Fruit fly (Drosophila melanogaster) whole organism: ENCODE measurements around the gene Frl.

Source experiments
- CG8478 ChIP-seq: fragments of >200 bp; optimal IDR thresholded peaks from 2 replicates; lab custom pipeline; 2018; ENCODE audit warnings: inconsistent platforms
- Dll ChIP-seq: fragments of >200 bp; optimal IDR thresholded peaks from 2 replicates; lab custom pipeline; 2017
- EcR ChIP-seq, 2 experiments: fragments of >200 bp; optimal IDR thresholded peaks; 2 replicates each; lab custom pipeline; 2017; ENCODE audit warnings: missing biosample characterization in 2 of 2, missing genetic modification characterization in 2 of 2, missing genetic modification reagents in 2 of 2
- pan ChIP-seq: fragments of >200 bp; optimal IDR thresholded peaks from 2 replicates; lab custom pipeline; 2017
- psq ChIP-seq: fragments of >200 bp; optimal IDR thresholded peaks from 2 replicates; lab custom pipeline; 2017
- usp ChIP-seq: fragments of >200 bp; optimal IDR thresholded peaks from 2 replicates; lab custom pipeline; 2017; ENCODE audit warnings: missing biosample characterization, missing genetic modification characterization, mixed read lengths

Frl gene

DNA sequence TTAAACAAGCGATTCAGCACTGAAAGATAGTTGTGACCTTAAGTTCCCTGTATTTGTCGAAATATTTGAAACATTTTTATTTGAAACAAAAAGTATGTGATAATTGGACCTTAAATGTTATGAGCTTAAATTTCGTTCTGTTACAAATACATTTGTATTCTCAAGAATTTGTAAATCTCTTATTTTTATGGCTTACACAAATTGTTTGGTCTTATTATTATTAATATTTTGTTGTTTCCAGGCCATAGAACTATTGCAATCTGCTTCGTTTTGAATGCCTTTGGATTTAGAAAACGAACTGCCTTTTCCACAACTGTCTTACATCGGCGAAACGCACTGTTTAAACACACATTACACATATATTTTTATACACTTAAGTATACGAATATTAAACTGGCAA, 18.5 kb upstream of the Frl start, which contains the start of gene CG6661:
CG6661 (plus strand) TSS at position 301 of the 400 bp plus-strand sequence.
- no peak for TF ChIP-seq usp (GFP tag; lab: Kevin White, UChicago)
- no peak for TF ChIP-seq CG8478

DNA sequence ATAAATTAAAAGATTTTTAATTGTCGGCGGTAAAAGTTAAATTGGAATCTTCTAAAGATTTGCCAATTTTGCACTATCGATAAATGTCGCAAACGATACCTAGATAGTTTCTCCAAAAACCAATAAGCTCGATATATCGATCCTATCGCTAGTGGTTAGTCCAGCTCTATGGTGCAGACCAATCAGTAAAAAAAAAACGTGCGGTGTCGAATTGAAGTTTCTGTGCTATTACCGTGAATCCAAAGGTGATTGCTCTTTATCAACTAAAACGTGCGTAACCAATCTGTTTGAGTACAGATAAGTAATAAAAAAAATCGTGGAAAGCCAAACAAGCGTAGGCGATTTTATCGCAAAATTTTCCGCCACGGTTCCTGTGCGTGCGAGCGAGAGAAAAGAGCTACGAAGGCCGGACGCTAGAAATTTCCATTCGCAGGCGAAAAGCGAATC, 16.1 kb upstream of the Frl start, which contains the start of gene Hsp110:
Hsp110 (plus strand) TSS at position 153 of the 447 bp plus-strand sequence.
- no peak for TF ChIP-seq Dll (lab: Kevin White, UChicago)
- TF ChIP-seq usp (GFP tag; lab: Kevin White, UChicago), result no peak
- no peak for TF ChIP-seq EcR (GFP tag; optimal IDR thresholded peaks at IDR 0.05; lab: Kevin White, UChicago)
- no peak for TF ChIP-seq CG8478
- no peak for TF ChIP-seq pan (lab: Kevin White, UChicago)
- no peak for TF ChIP-seq psq (lab: Kevin White, UChicago)

DNA sequence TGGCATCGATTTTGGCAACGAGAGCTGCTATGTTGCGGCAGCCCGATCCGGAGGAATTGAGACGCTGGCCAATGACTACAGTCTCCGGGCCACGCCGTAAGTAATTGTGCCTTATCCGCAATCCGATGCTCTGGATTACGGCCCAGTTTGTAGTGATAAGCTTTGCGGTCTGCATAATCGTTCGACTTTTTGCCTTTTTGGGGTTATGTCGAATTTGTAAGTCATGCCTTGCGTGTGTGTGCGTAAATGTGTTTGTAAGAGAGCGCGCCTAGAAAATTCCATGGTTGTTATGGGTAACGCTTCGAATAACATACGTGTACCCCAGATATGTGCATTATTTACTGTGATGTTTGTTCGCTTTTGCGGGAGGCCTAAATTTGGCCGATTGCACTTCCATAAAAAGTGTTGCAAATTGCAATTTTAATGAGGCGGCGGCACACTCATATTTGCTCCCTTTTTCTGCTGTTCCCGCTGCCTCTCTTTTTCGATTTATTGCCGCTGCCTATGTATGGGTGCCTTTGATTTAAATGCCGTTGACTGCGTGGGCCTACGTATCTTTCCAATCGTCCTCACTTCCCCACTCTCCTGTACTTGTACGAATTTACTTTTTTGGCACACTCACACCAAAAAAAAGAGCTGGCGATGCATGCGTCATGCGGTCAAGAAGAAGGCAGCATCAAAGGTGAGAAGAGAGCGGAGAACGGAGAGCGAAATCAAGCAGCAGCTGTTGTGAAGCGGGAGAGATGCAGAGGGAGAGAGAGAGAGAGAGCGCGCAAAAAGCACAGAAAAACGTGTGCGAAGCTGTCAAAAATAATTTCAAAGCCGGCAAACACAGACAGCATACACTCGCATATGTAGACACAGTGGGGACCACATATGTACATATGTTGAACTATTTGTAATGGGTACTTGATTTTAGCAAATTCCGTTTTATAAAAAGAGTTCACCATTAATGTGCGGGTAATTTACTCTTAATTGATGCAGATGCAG, 15.1 kb upstream of the Frl start:
- peak; percentile 71 for TF ChIP-seq Dll (lab: Kevin White, UChicago)
- no peak for TF ChIP-seq pan (lab: Kevin White, UChicago)
- TF ChIP-seq EcR (GFP tag; optimal IDR thresholded peaks at IDR 0.05; lab: Kevin White, UChicago), result no peak

DNA sequence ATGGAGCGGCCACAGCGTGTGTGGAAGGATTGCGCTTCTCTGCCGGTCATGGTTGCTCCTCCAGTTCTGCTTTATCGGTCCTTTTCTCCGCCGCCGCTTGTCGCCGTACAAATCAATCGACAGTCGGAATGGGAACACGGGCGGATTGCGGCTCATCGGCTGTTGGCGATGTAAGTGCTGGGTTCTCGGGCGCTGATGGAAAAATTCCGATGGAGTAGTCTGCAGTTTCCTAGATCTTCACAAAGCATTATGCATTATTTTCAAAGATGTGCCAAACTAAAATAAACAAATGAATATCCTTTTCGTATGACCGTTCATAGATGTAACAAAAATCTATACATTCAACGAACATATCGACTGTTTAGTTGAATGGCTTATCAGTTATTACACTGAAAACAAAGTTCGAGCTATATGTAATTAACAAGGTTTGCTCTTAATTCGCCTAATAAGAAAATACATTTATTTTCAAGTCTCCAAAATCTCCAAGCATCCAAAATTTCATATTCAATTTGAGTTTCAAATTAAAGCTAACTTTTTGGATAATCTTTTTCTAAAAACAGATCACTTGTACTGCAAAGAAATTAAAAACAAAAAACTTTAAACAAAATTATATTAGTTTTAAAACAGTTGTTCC, 3.3 kb upstream of the Frl start, which contains the start of gene Neurl4:
Neurl4 (minus strand) TSS at position 273 of the 634 bp plus-strand sequence.
- no peak for TF ChIP-seq usp (GFP tag; lab: Kevin White, UChicago)
- no peak for TF ChIP-seq EcR (GFP tag; optimal IDR thresholded peaks at IDR 0.05; lab: Kevin White, UChicago)
- no peak for TF ChIP-seq psq (lab: Kevin White, UChicago)

DNA sequence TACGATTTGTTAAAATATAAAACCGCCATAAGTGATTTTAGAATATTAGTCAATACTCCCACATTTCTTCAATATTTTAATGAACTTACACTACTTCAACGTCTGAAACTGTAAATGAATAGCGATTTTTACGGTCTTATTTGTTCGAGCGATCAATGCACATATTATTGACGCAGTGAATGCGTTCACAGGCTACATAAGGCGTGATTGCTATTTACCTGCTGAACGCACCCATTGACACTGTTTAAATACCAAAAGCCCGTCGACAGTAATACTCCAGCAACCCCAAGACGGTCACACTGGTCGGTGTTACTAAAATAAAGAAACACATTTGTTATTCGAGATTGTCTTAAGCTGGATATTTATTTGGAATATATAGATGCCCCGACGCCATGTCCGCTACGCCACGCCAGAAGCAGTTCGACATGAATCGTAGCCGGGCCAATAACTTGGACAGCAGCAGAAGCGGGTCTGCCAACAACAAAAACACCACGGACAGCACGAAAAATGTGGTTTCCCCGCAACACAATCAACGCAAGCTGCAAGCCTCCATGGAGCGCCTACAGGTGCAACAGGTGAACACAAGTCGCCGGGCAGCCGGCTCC, 2.0 kb upstream of the Frl start, which contains the start of gene CG6833:
CG6833 (plus strand) TSS at position 263 of the 605 bp plus-strand sequence.
- TF ChIP-seq pan (lab: Kevin White, UChicago) (no peak), CG8478 (no peak), EcR (GFP tag; optimal IDR thresholded peaks at IDR 0.05; lab: Kevin White, UChicago) (no peak), psq (lab: Kevin White, UChicago) (no peak), Dll (lab: Kevin White, UChicago) (no peak), usp (GFP tag; lab: Kevin White, UChicago) (no peak)

DNA sequence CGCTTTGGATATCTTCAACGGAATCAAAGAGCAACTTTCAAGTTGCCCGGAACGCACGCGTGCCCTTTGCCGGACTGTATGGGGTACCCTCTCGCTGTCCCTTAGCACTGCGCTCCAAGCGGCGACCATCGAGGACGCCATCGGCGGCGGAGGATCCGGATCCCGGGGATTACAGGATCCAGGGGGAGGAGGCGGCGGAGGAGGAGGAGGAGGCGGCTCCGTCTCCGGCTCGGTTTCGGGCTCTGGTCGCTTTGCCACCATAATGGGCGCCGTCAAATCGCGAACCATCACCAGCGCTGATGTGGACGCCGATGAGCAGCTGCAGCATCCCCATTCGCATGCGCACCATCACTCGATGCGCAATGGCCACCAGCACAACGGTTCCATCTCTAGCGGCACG, 791 bp downstream of the Frl start:
- no peak for TF ChIP-seq pan (lab: Kevin White, UChicago)
- no peak for TF ChIP-seq EcR (GFP tag; optimal IDR thresholded peaks at IDR 0.05; lab: Kevin White, UChicago)
- no peak for TF ChIP-seq psq (lab: Kevin White, UChicago)
- no peak for TF ChIP-seq usp (GFP tag; lab: Kevin White, UChicago)
- TF ChIP-seq Dll (lab: Kevin White, UChicago), result no peak
- TF ChIP-seq CG8478, result no peak

DNA sequence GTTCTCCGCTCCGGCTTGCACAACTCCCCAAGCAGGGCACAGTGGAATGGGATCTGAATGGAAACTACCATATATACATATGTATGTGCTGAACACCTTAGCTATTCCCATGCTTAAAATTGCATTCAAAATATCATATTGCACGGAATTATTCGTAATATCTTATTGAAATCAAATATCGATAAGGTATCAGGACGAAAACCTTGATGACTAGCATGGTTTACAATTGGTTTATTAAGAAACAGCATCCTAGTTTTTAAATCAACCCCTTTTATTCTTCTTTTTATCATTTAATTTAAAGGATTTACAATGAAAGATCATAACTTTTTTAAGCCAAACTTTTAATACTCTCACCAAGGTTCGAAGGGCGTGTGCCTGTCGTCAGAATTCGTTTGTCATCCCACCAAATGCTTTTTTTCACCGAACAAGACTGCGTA, 2.3 kb downstream of the Frl start:
- TF ChIP-seq usp (GFP tag; lab: Kevin White, UChicago) (no peak), EcR (GFP tag; optimal IDR thresholded peaks at IDR 0.05; lab: Kevin White, UChicago) (no peak), CG8478 (no peak), psq (lab: Kevin White, UChicago) (no peak), Dll (lab: Kevin White, UChicago) (no peak), pan (lab: Kevin White, UChicago) (no peak)

DNA sequence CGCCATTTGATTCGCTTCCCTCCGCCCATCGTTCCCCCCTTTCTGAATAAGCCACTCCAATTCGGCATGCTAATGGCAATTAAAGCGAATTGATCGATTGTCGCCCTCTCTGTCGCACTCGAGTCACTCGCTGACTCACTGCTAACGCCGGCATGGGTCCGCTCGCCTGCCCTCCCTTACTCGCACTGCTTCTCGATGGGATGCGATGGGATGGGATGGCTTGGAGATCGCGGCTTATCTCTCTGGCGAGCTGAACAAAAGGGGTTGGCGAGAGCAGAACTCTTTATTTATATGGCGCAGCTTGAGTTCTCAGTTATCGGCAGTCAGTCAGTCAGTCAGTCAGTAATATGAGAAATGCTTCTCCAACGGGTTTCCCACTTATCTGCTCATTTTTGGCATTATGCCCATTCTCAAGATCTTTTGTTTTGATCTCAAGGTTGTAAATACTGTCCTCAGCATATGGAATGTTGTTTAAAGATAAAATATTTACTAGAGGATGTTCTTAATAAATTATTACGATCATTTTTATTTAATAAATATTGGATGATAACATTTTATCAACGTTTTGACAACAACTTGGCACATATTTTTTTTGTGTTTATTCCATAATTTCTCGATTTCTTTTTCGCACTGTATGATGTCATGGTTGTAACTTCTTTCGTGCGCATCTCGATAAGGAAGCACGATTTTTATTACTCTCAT, 3.0 kb downstream of the Frl start:
- TF ChIP-seq usp (GFP tag; lab: Kevin White, UChicago), result no peak
- TF ChIP-seq pan (lab: Kevin White, UChicago), result no peak
- no peak for TF ChIP-seq CG8478
- TF ChIP-seq EcR (GFP tag; optimal IDR thresholded peaks at IDR 0.05; lab: Kevin White, UChicago), result no peak
- TF ChIP-seq psq (lab: Kevin White, UChicago), result no peak

DNA sequence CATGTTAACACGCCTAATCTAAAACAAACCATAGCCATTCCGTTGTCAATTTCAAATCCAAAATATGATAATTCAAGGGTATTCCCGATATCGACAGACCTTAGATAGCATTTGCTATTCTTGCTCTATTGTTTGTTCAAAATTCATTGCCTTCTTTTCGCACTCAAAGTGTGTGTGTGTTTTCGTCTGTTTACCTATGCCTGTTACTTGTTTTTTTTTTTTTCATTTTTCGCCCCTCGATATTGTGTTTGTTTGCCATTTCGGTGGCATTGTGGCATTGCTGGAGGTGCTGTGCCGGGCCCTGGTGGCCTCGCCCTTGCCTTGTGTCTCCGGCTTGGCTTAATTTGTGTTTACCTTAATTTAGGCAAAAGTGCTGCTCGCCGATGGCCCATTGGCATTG, 3.8 kb downstream of the Frl start:
- no peak for TF ChIP-seq pan (lab: Kevin White, UChicago)
- TF ChIP-seq Dll (lab: Kevin White, UChicago), result no peak
- no peak for TF ChIP-seq CG8478
- TF ChIP-seq psq (lab: Kevin White, UChicago), result no peak

DNA sequence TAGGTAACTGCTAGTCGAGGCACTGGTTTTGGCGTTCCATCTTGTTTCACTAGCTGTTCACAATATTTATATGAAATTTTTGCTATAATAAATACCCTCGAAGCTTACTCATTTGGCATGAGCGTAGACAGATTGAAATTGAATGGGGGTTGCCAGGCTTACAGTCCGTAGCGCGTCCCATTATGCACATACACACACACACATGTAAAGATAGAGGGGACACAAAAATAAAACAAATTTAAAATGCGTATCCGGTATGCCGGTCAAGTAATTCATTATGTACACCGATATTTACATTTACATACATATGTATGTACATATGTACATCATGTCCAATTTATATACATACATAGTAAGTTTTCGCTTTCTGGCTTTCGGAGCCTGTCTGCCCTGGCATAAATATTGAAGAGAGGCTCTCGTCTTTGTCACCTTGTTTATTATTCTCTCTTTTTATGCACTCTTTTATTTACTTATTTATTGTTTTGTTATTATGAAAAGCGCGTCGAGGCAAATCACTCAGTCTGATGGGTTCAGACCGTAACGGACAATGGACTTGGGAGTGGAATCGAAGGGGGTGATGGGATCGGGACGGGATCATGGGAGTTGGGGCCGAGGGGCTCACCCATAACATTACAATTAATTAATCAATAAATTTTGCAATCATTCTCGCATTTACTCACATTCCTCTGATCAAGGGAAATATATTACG, 6.4 kb downstream of the Frl start:
- no peak for TF ChIP-seq usp (GFP tag; lab: Kevin White, UChicago)
- TF ChIP-seq CG8478, result no peak
- TF ChIP-seq EcR (GFP tag; optimal IDR thresholded peaks at IDR 0.05; lab: Kevin White, UChicago), result no peak
- TF ChIP-seq pan (lab: Kevin White, UChicago), result no peak
- TF ChIP-seq Dll (lab: Kevin White, UChicago), result no peak
- TF ChIP-seq psq (lab: Kevin White, UChicago), result no peak
